Worm (Caenorhabditis elegans) whole organism, L2 larva: ENCODE results near the gene C07A9.5.

Experiments used
- ZK546.5 ChIP-seq: sonication (generic microtip); optimal IDR thresholded peaks from 2 replicates; lab custom pipeline; 2017; ENCODE audit warnings: missing biosample characterization, missing genetic modification characterization
- blmp-1 ChIP-seq: sonication (generic microtip); optimal IDR thresholded peaks from 2 replicates; lab custom pipeline; 2017; ENCODE audit warnings: missing genetic modification characterization, mild to moderate bottlenecking, missing compliant biosample characterization, antibody characterized with exemption, moderate library complexity; ENCODE audit not compliant: insufficient read depth
- lsy-2 ChIP-seq, 2 experiments: fragments of 150-350 bp in 1 of 2; sonication (generic microtip) in 1 of 2; optimal IDR thresholded peaks; 2 replicates each; lab custom pipeline; 2014 to 2017; ENCODE audit warnings: missing biosample characterization in 2 of 2, missing genetic modification characterization in 2 of 2
- nhr-10 ChIP-seq: sonication (generic microtip); optimal IDR thresholded peaks from 2 replicates; lab custom pipeline; 2017; ENCODE audit warnings: missing biosample characterization, missing genetic modification characterization
- nhr-21 ChIP-seq: fragments of 150-350 bp; optimal IDR thresholded peaks from 2 replicates; lab custom pipeline; 2014; ENCODE audit warnings: missing biosample characterization, missing genetic modification characterization
- nhr-6 ChIP-seq: fragments of 150-350 bp; optimal IDR thresholded peaks from 2 replicates; lab custom pipeline; 2014; ENCODE audit warnings: missing biosample characterization, missing genetic modification characterization
- nhr-77 ChIP-seq: fragments of 150-350 bp; optimal IDR thresholded peaks from 2 replicates; lab custom pipeline; 2014; ENCODE audit warnings: missing biosample characterization, missing genetic modification characterization
- skn-1 ChIP-seq: sonication (generic microtip); optimal IDR thresholded peaks from 2 replicates; lab custom pipeline; 2017; ENCODE audit warnings: missing biosample characterization, missing genetic modification characterization

- no peak for TF ChIP-seq lsy-2 (tag; optimal IDR thresholded peaks at IDR 0.05; lab: Kevin White, UChicago)
- no peak for TF ChIP-seq ZK546.5
- TF ChIP-seq nhr-21 (tag; lab: Kevin White, UChicago), result no peak
- no peak for TF ChIP-seq blmp-1 (tag; lab: Kevin White, UChicago)
- TF ChIP-seq nhr-6 (tag; lab: Kevin White, UChicago), result no peak
- no peak for TF ChIP-seq skn-1 (tag; lab: Kevin White, UChicago)
- no peak for TF ChIP-seq nhr-77 (tag; lab: Kevin White, UChicago)
- no peak for TF ChIP-seq nhr-10 (tag; lab: Kevin White, UChicago)
Measured at ce11 chrIII:9699576-9699975, 16.9 kb upstream of the C07A9.5 start, which contains the start of gene tlk-1.
